Fruit fly (Drosophila melanogaster): ENCODE data around the gene Stam.

The Stam gene

DNA sequence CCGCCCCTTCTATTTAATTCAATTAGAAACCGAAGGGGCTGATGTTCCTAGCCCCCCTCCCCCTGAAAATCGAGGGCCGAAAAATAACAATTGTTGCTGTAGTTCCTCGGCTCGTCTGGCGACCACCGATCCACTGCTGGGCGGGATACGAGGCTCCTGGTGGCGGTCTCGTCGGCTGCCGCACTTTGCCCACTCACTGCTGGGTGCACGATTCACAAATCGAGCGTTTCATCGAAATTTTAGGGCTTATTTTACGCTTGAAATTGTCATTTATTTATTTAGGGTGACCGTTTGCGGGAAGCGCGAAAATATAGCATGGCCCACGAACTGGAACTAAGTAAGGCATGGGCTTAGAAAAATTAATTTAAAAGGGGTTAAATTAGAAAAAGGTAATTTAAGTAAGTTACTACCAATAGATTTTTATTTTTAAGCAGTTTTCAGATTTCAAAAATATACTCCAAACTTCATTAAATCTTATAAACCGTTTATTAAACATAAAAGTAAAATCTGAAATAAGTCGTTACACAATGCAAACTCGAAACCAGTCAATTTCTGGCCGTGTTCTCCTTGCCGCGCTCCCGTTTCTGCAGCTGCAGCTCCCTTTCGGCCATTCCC, 1.9 kb upstream of the Stam start, which contains the start of gene Dnz1 (continued):
- TF ChIP-seq CG18011 (GFP tag; optimal IDR thresholded peaks at IDR 0.05) (peak; percentile 23), CG10267 (tag; optimal IDR thresholded peaks at IDR 0.05) (peak; percentile 31), Taf1 (GFP tag; IDR thresholded peaks at IDR 0.05) (no peak), wor (GFP tag; IDR thresholded peaks at IDR 0.05) (peak; percentile 36; the same call in 1 of the 2 replicates), CG17186 (GFP tag; optimal IDR thresholded peaks at IDR 0.05) (no peak), zen (tag; optimal IDR thresholded peaks at IDR 0.05) (peak; percentile 14), scrt (GFP tag; optimal IDR thresholded peaks at IDR 0.05) (peak; percentile 27), vnd (GFP tag; IDR thresholded peaks at IDR 0.05; ENCODE audit: partially characterized antibody) (no peak), grau (tag; optimal IDR thresholded peaks at IDR 0.05) (peak; percentile 58), CG2678 (tag; optimal IDR thresholded peaks at IDR 0.05) (peak; percentile 68), CG2120 (GFP tag; optimal IDR thresholded peaks at IDR 0.05) (peak; percentile 84), CG1832 (GFP tag; optimal IDR thresholded peaks at IDR 0.05) (no peak), br (optimal IDR thresholded peaks at IDR 0.05) (no peak), CG12219 (GFP tag; optimal IDR thresholded peaks at IDR 0.05) (no peak), CG32772 (GFP tag; IDR thresholded peaks at IDR 0.05) (peak; percentile 57), CG6813 (GFP tag; optimal IDR thresholded peaks at IDR 0.05) (no peak), CG18476 (GFP tag; optimal IDR thresholded peaks at IDR 0.05) (no peak), da (GFP tag; optimal IDR thresholded peaks at IDR 0.05) (no peak), bigmax (GFP tag; optimal IDR thresholded peaks at IDR 0.05) (no peak), crc (GFP tag; optimal IDR thresholded peaks at IDR 0.05) (no peak), HLH4C (GFP tag; IDR thresholded peaks at IDR 0.05; ENCODE audit: partially characterized antibody) (no peak), prd (optimal IDR thresholded peaks at IDR 0.05) (no peak), prd (GFP tag; IDR thresholded peaks at IDR 0.05) (peak; percentile 58; the same call in 2 of the 3 replicates), chn (GFP tag; optimal IDR thresholded peaks at IDR 0.05) (peak; percentile 33), CG4617 (GFP tag; optimal IDR thresholded peaks at IDR 0.05; ENCODE audit: borderline replicate concordance) (peak; percentile 39), CG4424 (GFP tag; optimal IDR thresholded peaks at IDR 0.05) (peak; percentile 58), p53 (GFP tag; optimal IDR thresholded peaks at IDR 0.05) (no peak), Ravus (GFP tag; IDR thresholded peaks at IDR 0.05) (no peak), CG6689 (GFP tag; IDR thresholded peaks at IDR 0.05) (peak; percentile 40; the same call in 1 of the 2 replicates), CG43689 (GFP tag; IDR thresholded peaks at IDR 0.05) (no peak), gt (GFP tag; IDR thresholded peaks at IDR 0.05) (no peak), CG15269 (tag; optimal IDR thresholded peaks at IDR 0.05) (peak; percentile 61), kah (GFP tag; optimal IDR thresholded peaks at IDR 0.05) (no peak), CG10959 (GFP tag; IDR thresholded peaks at IDR 0.05) (no peak), Atf6 (GFP tag; IDR thresholded peaks at IDR 0.05) (peak; percentile 43; the same call in 1 of the 2 replicates), oc (tag; optimal IDR thresholded peaks at IDR 0.05) (peak; percentile 10), CG12071 (GFP tag; optimal IDR thresholded peaks at IDR 0.05) (no peak), Dp (GFP tag; optimal IDR thresholded peaks at IDR 0.05) (peak; percentile 1), Ssrp (tag; optimal IDR thresholded peaks at IDR 0.05) (no peak), CG6683 (GFP tag; optimal IDR thresholded peaks at IDR 0.05) (no peak), Atf-2 (GFP tag; optimal IDR thresholded peaks at IDR 0.05) (no peak), tin (GFP tag; optimal IDR thresholded peaks at IDR 0.05) (peak; percentile 27), Myb (GFP tag; optimal IDR thresholded peaks at IDR 0.05) (peak; percentile 35), tup (GFP tag; optimal IDR thresholded peaks at IDR 0.05) (no peak), tap (tag; optimal IDR thresholded peaks at IDR 0.05) (peak; percentile 39), HmgD (GFP tag; optimal IDR thresholded peaks at IDR 0.05) (no peak), B-H2 (GFP tag; optimal IDR thresholded peaks at IDR 0.05) (no peak), CG11696 (GFP tag; IDR thresholded peaks at IDR 0.05) (0 out of 2 replicates have a peak, but pooled peaks have one; percentile 8), PHDP (tag; optimal IDR thresholded peaks at IDR 0.05) (peak; percentile 38), CG3847 (GFP tag; IDR thresholded peaks at IDR 0.05) (peak; percentile 65)
